Fruit fly (Drosophila melanogaster): ENCODE results near the gene Cpr62Bb.
A peak's percentile ranks its signal among the peaks of the same experiment; 100 is the strongest.

Gene Cpr62Bb

dm6 chr3L:1808631-1809030, 26.3 kb downstream of the Cpr62Bb start (continued):
- peak; percentile 67 for TF ChIP-seq CG9437 (GFP tag; optimal IDR thresholded peaks at IDR 0.05)
- TF ChIP-seq CG3726 (GFP tag; IDR thresholded peaks at IDR 0.05), result peak; percentile 80
- peak; percentile 83 for TF ChIP-seq onecut (GFP tag; IDR thresholded peaks at IDR 0.05)
- peak; percentile 88 for TF ChIP-seq HLH54F (GFP tag; optimal IDR thresholded peaks at IDR 0.05)
- peak; percentile 85 for TF ChIP-seq pb (GFP tag; optimal IDR thresholded peaks at IDR 0.05)
- peak; percentile 79 for TF ChIP-seq CG2875 (GFP tag; optimal IDR thresholded peaks at IDR 0.05)
- TF ChIP-seq zf30C (GFP tag; optimal IDR thresholded peaks at IDR 0.05), result peak; percentile 19
- TF ChIP-seq CG10462 (GFP tag; optimal IDR thresholded peaks at IDR 0.05), result peak; percentile 75
- peak; percentile 79 for TF ChIP-seq sim (GFP tag; IDR thresholded peaks at IDR 0.05)
- peak; percentile 88 for TF ChIP-seq Fer1 (GFP tag; optimal IDR thresholded peaks at IDR 0.05)
- peak; percentile 97 for TF ChIP-seq dysf (GFP tag; IDR thresholded peaks at IDR 0.05)
- no peak for TF ChIP-seq CG7745 (tag; optimal IDR thresholded peaks at IDR 0.05)
- peak; percentile 57; the same call in 1 of the 2 replicates for TF ChIP-seq ro (GFP tag; IDR thresholded peaks at IDR 0.05)
- TF ChIP-seq Opbp (GFP tag; IDR thresholded peaks at IDR 0.05; ENCODE audit: partially characterized antibody), result no peak
- peak; percentile 89 for TF ChIP-seq NFAT (GFP tag; IDR thresholded peaks at IDR 0.05)
- no peak for TF ChIP-seq h (optimal IDR thresholded peaks at IDR 0.05)
- peak; percentile 83 for TF ChIP-seq CG5953 (GFP tag; IDR thresholded peaks at IDR 0.05)
- peak; percentile 88 for TF ChIP-seq grau (tag; optimal IDR thresholded peaks at IDR 0.05)
- peak; percentile 98 for TF ChIP-seq sens (GFP tag)
- peak; percentile 72 for TF ChIP-seq CG8290 (GFP tag; optimal IDR thresholded peaks at IDR 0.05)
- TF ChIP-seq CG8290 (tag; optimal IDR thresholded peaks at IDR 0.05), result peak in 1 of 2 experiments; percentile 98
- TF ChIP-seq HmgZ (tag; optimal IDR thresholded peaks at IDR 0.05), result peak; percentile 87
- peak; percentile 91 for TF ChIP-seq seq (GFP tag; IDR thresholded peaks at IDR 0.05)
- peak; percentile 84 for TF ChIP-seq CG2889 (GFP tag; IDR thresholded peaks at IDR 0.05)
- TF ChIP-seq D (optimal IDR thresholded peaks at IDR 0.05), result no peak
- peak; percentile 68 for TF ChIP-seq D (GFP tag; optimal IDR thresholded peaks at IDR 0.05)
- peak; percentile 19 for TF ChIP-seq CG10543 (GFP tag; optimal IDR thresholded peaks at IDR 0.05)
- TF ChIP-seq CG12659 (GFP tag; optimal IDR thresholded peaks at IDR 0.05), result peak; percentile 91
- peak; percentile 82 for TF ChIP-seq crc (GFP tag; optimal IDR thresholded peaks at IDR 0.05)
- peak; percentile 88 for TF ChIP-seq repo (GFP tag; optimal IDR thresholded peaks at IDR 0.05)
- no peak for TF ChIP-seq Sry-β (GFP tag; optimal IDR thresholded peaks at IDR 0.05)
- peak; percentile 64 for TF ChIP-seq CG3838 (GFP tag; optimal IDR thresholded peaks at IDR 0.05)
- peak; percentile 92 for TF ChIP-seq CG2678 (tag; optimal IDR thresholded peaks at IDR 0.05)
- TF ChIP-seq nau (GFP tag; optimal IDR thresholded peaks at IDR 0.05), result no peak
- peak; percentile 65 for TF ChIP-seq Deaf1 (tag; optimal IDR thresholded peaks at IDR 0.05)
- peak; percentile 98 for TF ChIP-seq CG12769 (tag; optimal IDR thresholded peaks at IDR 0.05)
- peak; percentile 88 for TF ChIP-seq maf-S (GFP tag; optimal IDR thresholded peaks at IDR 0.05)
- peak; percentile 84 for TF ChIP-seq CG12744 (GFP tag; optimal IDR thresholded peaks at IDR 0.05)
- TF ChIP-seq eyg (GFP tag; optimal IDR thresholded peaks at IDR 0.05), result peak; percentile 84
- TF ChIP-seq CG18764 (GFP tag; optimal IDR thresholded peaks at IDR 0.05), result peak; percentile 80
- TF ChIP-seq CG8388 (GFP tag; optimal IDR thresholded peaks at IDR 0.05), result peak; percentile 83
- TF ChIP-seq gsb-n (tag; optimal IDR thresholded peaks at IDR 0.05), result no peak
- peak; percentile 82 for TF ChIP-seq Ravus (GFP tag; IDR thresholded peaks at IDR 0.05)
- TF ChIP-seq CG15601 (tag; optimal IDR thresholded peaks at IDR 0.05), result peak; percentile 65
- peak; percentile 78 for TF ChIP-seq fu2 (GFP tag; optimal IDR thresholded peaks at IDR 0.05)
- TF ChIP-seq vvl (GFP tag; IDR thresholded peaks at IDR 0.05), result peak; percentile 94
- no peak for TF ChIP-seq Tbp (GFP tag; optimal IDR thresholded peaks at IDR 0.05)
- peak; percentile 79 for TF ChIP-seq Dip3 (GFP tag; optimal IDR thresholded peaks at IDR 0.05)
- peak; percentile 75 for TF ChIP-seq Max (GFP tag; optimal IDR thresholded peaks at IDR 0.05)
- TF ChIP-seq Stat92E (GFP tag; optimal IDR thresholded peaks at IDR 0.05), result no peak
- peak; percentile 87 for TF ChIP-seq Hmr (GFP tag; optimal IDR thresholded peaks at IDR 0.05)
- TF ChIP-seq CG6272 (GFP tag; IDR thresholded peaks at IDR 0.05), result peak; percentile 89
- TF ChIP-seq gsb (GFP tag; IDR thresholded peaks at IDR 0.05), result peak; percentile 93
